Worm (Caenorhabditis elegans): ENCODE results near the gene T23F11.6.

DNA sequence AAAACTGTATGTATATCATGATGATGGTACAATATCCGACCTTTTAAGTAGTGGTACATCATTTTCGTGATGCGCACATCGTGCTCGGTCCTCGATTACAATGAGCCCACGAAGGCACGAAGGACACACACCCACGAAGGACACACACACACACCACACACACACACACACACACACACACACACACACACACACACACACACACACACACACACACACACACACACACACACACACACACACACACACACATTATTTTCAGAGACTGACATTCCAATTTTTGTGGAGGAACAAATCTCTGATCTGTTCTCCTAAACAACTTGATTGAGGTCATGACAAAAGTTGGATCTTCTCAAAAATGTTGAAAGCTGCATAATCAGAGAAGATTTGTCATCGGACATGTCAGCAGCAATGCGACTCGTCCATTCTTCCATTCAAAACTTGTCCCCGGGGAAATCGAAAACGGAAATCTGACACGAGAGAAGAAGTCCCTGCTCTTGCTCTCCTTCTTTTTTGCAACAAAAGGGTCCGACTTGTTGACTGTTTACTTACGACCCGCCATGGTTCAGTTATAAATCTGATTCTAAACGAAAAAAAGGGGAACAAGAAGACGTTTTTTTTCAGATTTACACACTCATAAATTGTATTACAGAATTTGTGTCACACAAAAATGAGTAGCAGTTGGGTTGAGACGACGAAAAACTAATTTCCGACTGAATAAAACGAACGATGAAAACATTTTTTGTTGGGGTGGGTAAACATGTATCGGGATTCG lies 21.4 kb downstream of the T23F11.6 start:
- no peak for TF ChIP-seq pag-3 (tag; optimal IDR thresholded peaks at IDR 0.05; ENCODE audit: borderline replicate concordance, insufficient read depth)
- TF ChIP-seq elt-3 (tag; optimal IDR thresholded peaks at IDR 0.05) = no peak
- TF ChIP-seq nhr-90 (tag; optimal IDR thresholded peaks at IDR 0.05; ENCODE audit: poor library complexity) = no peak
- no peak for TF ChIP-seq nhr-76 (tag; optimal IDR thresholded peaks at IDR 0.05)
- TF ChIP-seq ama-1 (optimal IDR thresholded peaks at IDR 0.05) = no peak
- TF ChIP-seq tbx-2 (tag; optimal IDR thresholded peaks at IDR 0.05) = no peak
- TF ChIP-seq efl-3 (GFP tag; optimal IDR thresholded peaks at IDR 0.05) = no peak
- no peak for TF ChIP-seq aha-1 (tag; optimal IDR thresholded peaks at IDR 0.05)
- no peak for TF ChIP-seq unc-62 (GFP tag; optimal IDR thresholded peaks at IDR 0.05)
- no peak for TF ChIP-seq nhr-77 (tag; optimal IDR thresholded peaks at IDR 0.05)
- no peak for TF ChIP-seq jun-1 (tag; optimal IDR thresholded peaks at IDR 0.05)
- TF ChIP-seq fkh-4 (tag; optimal IDR thresholded peaks at IDR 0.05; ENCODE audit: borderline replicate concordance) = no peak
- TF ChIP-seq C04F5.9 (tag; optimal IDR thresholded peaks at IDR 0.05) = no peak
- TF ChIP-seq ztf-11 (tag; optimal IDR thresholded peaks at IDR 0.05) = no peak
